Worm (Caenorhabditis elegans) whole organism, L3 larva: ENCODE measurements around the gene algn-7.
"Not testable (repeated sequence)": the region's sequence is repeated elsewhere in the genome, so short reads cannot be mapped to it uniquely, and the experiment has no call there.

Source experiments
- R02D3.7 ChIP-seq: fragments of 150-350 bp; optimal IDR thresholded peaks from 2 replicates; lab custom pipeline; 2014; ENCODE audit warnings: missing biosample characterization, missing genetic modification characterization
- aly-2 ChIP-seq: fragments of 150-350 bp; optimal IDR thresholded peaks from 2 replicates; lab custom pipeline; 2014; ENCODE audit warnings: missing biosample characterization, missing genetic modification characterization
- ceh-16 ChIP-seq: sonication (generic microtip); optimal IDR thresholded peaks from 2 replicates; lab custom pipeline; 2017; ENCODE audit warnings: missing biosample characterization, missing genetic modification characterization
- ceh-28 ChIP-seq: fragments of 150-350 bp; optimal IDR thresholded peaks from 2 replicates; lab custom pipeline; 2014; ENCODE audit warnings: missing biosample characterization, missing genetic modification reagents, missing genetic modification characterization
- ceh-82 ChIP-seq: fragments of 150-350 bp; optimal IDR thresholded peaks from 2 replicates; lab custom pipeline; 2014; ENCODE audit warnings: missing biosample characterization, missing genetic modification characterization
- ceh-9 ChIP-seq: sonication (generic microtip); optimal IDR thresholded peaks from 2 replicates; lab custom pipeline; 2018; ENCODE audit warnings: missing biosample characterization, missing genetic modification characterization
- daf-12 ChIP-seq: fragments of 150-350 bp; optimal IDR thresholded peaks from 2 replicates; lab custom pipeline; 2014; ENCODE audit warnings: missing biosample characterization, missing genetic modification reagents, missing genetic modification characterization
- egl-5 ChIP-seq: fragments of 150-350 bp; optimal IDR thresholded peaks from 2 replicates; lab custom pipeline; 2017; ENCODE audit warnings: missing biosample characterization, missing genetic modification reagents, missing genetic modification characterization, inconsistent platforms
- elt-1 ChIP-seq: fragments of 150-350 bp; optimal IDR thresholded peaks from 2 replicates; lab custom pipeline; 2014; ENCODE audit warnings: missing biosample characterization, missing genetic modification characterization
- elt-2 ChIP-seq: sonication (generic microtip); optimal IDR thresholded peaks from 2 replicates; lab custom pipeline; 2016; ENCODE audit warnings: missing genetic modification reagents, mild to moderate bottlenecking, missing genetic modification characterization, missing compliant biosample characterization
- elt-3 ChIP-seq, 3 experiments: fragments of 150-350 bp in 1 of 3; sonication (generic microtip) in 2 of 3; optimal IDR thresholded peaks; 2 replicates in 2 of 3; 4 replicates in 1 of 3; lab custom pipeline; 2014 to 2017; ENCODE audit warnings: missing biosample characterization in 3 of 3, missing genetic modification characterization in 3 of 3
- eor-1 ChIP-seq, 2 experiments: fragments of 150-350 bp; optimal IDR thresholded peaks; 2 replicates each; lab custom pipeline; 2014 to 2018; ENCODE audit warnings: missing biosample characterization in 2 of 2, missing genetic modification characterization in 2 of 2
- fkh-10 ChIP-seq: sonication (generic microtip); optimal IDR thresholded peaks from 2 replicates; lab custom pipeline; 2017; ENCODE audit warnings: missing biosample characterization, missing genetic modification reagents, missing genetic modification characterization
- fkh-2 ChIP-seq: fragments of 150-350 bp; optimal IDR thresholded peaks from 2 replicates; lab custom pipeline; 2014; ENCODE audit warnings: missing biosample characterization, missing genetic modification reagents, missing genetic modification characterization
- fos-1 ChIP-seq: fragments of 150-350 bp; optimal IDR thresholded peaks from 2 replicates; lab custom pipeline; 2014; ENCODE audit warnings: missing biosample characterization, missing genetic modification characterization
- lin-15B ChIP-seq: fragments of 150-350 bp; optimal IDR thresholded peaks from 2 replicates; lab custom pipeline; 2014; ENCODE audit warnings: missing biosample characterization, missing genetic modification characterization
- lsy-12 ChIP-seq: sonication (generic microtip); optimal IDR thresholded peaks from 2 replicates; lab custom pipeline; 2016; ENCODE audit warnings: mild to moderate bottlenecking, missing genetic modification characterization, missing compliant biosample characterization
- mdl-1 ChIP-seq: fragments of 150-350 bp; optimal IDR thresholded peaks from 2 replicates; lab custom pipeline; 2014; ENCODE audit warnings: missing biosample characterization, missing genetic modification characterization
- nfya-1 ChIP-seq: sonication (generic microtip); optimal IDR thresholded peaks from 2 replicates; lab custom pipeline; 2017; ENCODE audit warnings: missing genetic modification characterization, mild to moderate bottlenecking, missing compliant biosample characterization, antibody characterized with exemption, moderate library complexity; ENCODE audit not compliant: insufficient read depth
- nhr-23 ChIP-seq: fragments of 150-350 bp; optimal IDR thresholded peaks from 2 replicates; lab custom pipeline; 2014; ENCODE audit warnings: missing biosample characterization, missing genetic modification reagents, missing genetic modification characterization
- nhr-237 ChIP-seq: fragments of 150-350 bp; optimal IDR thresholded peaks from 2 replicates; lab custom pipeline; 2014; ENCODE audit warnings: missing biosample characterization, missing genetic modification characterization
- nhr-28 ChIP-seq: fragments of 150-350 bp; optimal IDR thresholded peaks from 2 replicates; lab custom pipeline; 2014; ENCODE audit warnings: missing biosample characterization, missing genetic modification characterization
- nhr-67 ChIP-seq: fragments of 150-350 bp; optimal IDR thresholded peaks from 2 replicates; lab custom pipeline; 2014; ENCODE audit warnings: missing biosample characterization, missing genetic modification characterization
- nhr-76 ChIP-seq: fragments of 150-350 bp; sonication (generic microtip); optimal IDR thresholded peaks from 5 replicates; lab custom pipeline; 2014; ENCODE audit warnings: missing biosample characterization, missing genetic modification characterization
- nhr-77 ChIP-seq: fragments of 150-350 bp; optimal IDR thresholded peaks from 2 replicates; lab custom pipeline; 2014; ENCODE audit warnings: missing biosample characterization, missing genetic modification characterization
- pha-4 ChIP-seq: fragments of 150-350 bp; optimal IDR thresholded peaks from 2 replicates; lab custom pipeline; 2014; ENCODE audit warnings: missing biosample characterization, missing genetic modification reagents, missing genetic modification characterization
- pqm-1 ChIP-seq: fragments of 150-350 bp; optimal IDR thresholded peaks from 2 replicates; lab custom pipeline; 2017; ENCODE audit warnings: missing biosample characterization, missing genetic modification characterization, inconsistent platforms
- sea-2 ChIP-seq: fragments of 150-350 bp; sonication (generic microtip); optimal IDR thresholded peaks from 4 replicates; lab custom pipeline; 2014; ENCODE audit warnings: missing biosample characterization, missing genetic modification reagents, missing genetic modification characterization
- skn-1 ChIP-seq: fragments of 150-350 bp; optimal IDR thresholded peaks from 2 replicates; lab custom pipeline; 2014; ENCODE audit warnings: missing biosample characterization, missing genetic modification characterization
- snpc-4 ChIP-seq: fragments of 150-350 bp; optimal IDR thresholded peaks from 2 replicates; lab custom pipeline; 2014; ENCODE audit warnings: missing biosample characterization, missing genetic modification characterization
- tbx-2 ChIP-seq: sonication (generic microtip); optimal IDR thresholded peaks from 2 replicates; lab custom pipeline; 2016; ENCODE audit warnings: mild to moderate bottlenecking, missing genetic modification characterization, missing compliant biosample characterization
- unc-39 ChIP-seq: sonication (generic microtip); optimal IDR thresholded peaks from 4 replicates; lab custom pipeline; 2017; ENCODE audit warnings: missing biosample characterization, missing genetic modification characterization
- unc-62 ChIP-seq: fragments of 150-350 bp; sonication (generic microtip); optimal IDR thresholded peaks from 4 replicates; lab custom pipeline; 2014; ENCODE audit warnings: missing biosample characterization, missing genetic modification reagents, missing genetic modification characterization
- ztf-11 ChIP-seq: fragments of 150-350 bp; optimal IDR thresholded peaks from 2 replicates; lab custom pipeline; 2014; ENCODE audit warnings: missing biosample characterization, missing genetic modification characterization
- ztf-4 ChIP-seq: fragments of 150-350 bp; optimal IDR thresholded peaks from 2 replicates; lab custom pipeline; 2014; ENCODE audit warnings: missing biosample characterization, missing genetic modification characterization

The algn-7 gene

DNA sequence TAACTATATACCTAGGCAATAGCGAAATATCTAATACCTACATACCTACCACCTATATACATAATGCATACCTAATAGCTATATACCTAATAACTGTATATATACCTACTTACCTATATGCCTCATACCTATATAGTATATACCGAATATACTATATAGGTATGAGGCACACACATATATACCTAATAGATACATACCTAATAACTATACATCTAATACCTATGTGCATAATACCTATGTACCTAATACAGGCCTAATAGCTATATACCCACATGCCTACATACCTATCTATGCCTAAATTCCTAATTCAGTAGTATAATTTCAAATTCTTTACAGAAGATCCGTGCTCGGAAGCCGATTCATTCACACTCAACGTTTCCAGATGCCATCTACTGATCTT, 20.4 kb upstream of the algn-7 start:
- TF ChIP-seq sea-2 (GFP tag; lab: Kevin White, UChicago) (no peak), ztf-11 (tag; lab: Kevin White, UChicago) (no peak), unc-62 (GFP tag; lab: Kevin White, UChicago) (no peak), nhr-23 (tag; lab: Kevin White, UChicago) (no peak), snpc-4 (tag; lab: Kevin White, UChicago) (no peak)

DNA sequence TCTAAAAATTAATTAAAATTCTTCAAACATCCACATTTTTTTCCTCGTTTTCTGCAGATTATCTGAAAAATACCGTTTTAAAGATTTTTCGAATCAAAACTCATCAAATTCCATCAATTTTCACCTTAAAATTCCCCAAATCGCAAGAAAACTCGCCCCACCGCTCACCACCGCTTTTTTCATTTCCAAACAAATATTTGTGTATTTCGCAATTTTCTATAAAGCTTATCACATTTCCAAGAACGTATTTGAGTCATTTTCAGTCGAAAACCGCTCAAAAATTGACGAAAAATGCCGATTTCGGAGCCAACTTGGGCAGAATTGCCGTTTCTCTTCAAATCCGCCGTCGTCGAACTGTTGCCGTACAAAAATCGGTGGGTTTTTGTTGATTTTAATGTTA, 15.6 kb upstream of the algn-7 start, which contains the start of gene Y60A3A.8:
Gene Y60A3A.8 (plus strand): TSS at position 258 of the 400 bp plus-strand sequence.
- TF ChIP-seq nhr-237, ceh-82, nhr-76 (tag; lab: Kevin White, UChicago): not testable (repeated sequence)
- TF ChIP-seq, all 47 proteins: peak for 0; not testable (repeated sequence) for 47

DNA sequence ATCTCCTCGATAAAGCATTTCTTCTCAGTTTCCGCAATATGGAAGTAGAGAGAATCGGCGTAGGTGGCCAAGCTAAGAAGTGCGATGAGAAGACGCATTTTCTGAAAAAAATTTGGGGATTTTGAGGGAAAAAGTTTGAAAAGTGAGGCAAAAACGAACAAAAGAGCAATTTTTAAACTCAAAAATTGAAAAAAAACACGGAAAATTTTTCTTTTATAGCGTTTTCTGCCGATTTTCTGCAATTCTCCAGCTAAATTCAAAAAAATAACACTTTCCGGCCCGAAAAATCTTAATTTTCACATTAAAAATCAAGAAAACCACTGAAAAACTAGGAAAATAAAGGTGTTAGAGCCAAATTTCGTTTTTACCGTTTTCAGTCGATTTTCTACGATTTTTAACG, 14.9 kb upstream of the algn-7 start, which contains the start of gene tmed-4:
Gene tmed-4 (minus strand): TSS at position 101 of the 400 bp plus-strand sequence.
- TF ChIP-seq ceh-9 (tag; lab: Kevin White, UChicago); eor-1 (tag; optimal IDR thresholded peaks at IDR 0.05; lab: Kevin White, UChicago); pha-4 (tag; lab: Kevin White, UChicago): not testable (repeated sequence)

DNA sequence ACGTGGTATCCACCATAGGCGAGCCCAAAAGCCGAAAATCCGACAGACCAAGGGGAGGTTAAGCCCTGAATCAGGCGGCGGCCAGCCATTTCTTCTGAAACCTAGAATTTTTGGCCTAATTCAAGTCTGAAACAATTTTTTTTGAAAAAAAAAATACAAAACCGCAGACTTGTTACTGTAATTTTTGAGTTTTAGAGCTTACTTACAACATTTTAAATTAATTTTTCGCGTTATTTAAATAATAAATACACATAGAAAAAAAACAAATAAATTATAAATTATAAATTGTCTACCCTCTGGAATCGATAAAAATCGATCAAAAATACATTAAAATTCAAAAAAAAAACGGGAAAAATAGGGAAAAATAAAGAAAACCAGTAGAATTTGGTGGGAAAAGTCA, 12.4 kb upstream of the algn-7 start, which contains the start of gene dhs-24:
Gene dhs-24 (minus strand): TSS at position 101 of the 400 bp plus-strand sequence.
- TF ChIP-seq elt-1 (tag; lab: Kevin White, UChicago) (no peak), eor-1 (tag; optimal IDR thresholded peaks at IDR 0.05; lab: Kevin White, UChicago) (no peak), mdl-1 (tag; lab: Kevin White, UChicago) (no peak), elt-2 (no peak), lsy-12 (tag; lab: Kevin White, UChicago) (no peak), skn-1 (tag; lab: Kevin White, UChicago) (no peak)
- TF ChIP-seq, all 47 proteins: peak for 0

DNA sequence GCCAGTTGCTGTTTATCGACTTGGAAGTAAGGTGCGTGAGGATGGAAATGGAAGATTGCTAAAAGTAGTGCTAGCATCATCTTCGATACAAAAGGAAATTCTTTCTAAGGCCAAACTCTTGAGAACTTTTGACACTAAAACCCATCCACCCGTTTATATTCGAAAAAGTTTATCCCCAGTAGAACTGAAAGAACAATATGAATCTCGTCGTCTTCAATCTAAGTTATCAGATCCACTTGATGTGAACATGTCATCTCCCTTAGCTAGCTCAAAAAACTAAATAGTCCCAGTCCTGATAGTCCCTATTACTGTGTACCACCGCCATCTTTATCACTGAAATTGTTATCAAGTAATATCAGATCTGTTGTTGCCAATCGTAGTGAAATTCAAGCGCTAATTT, 2.8 kb upstream of the algn-7 start:
- TF ChIP-seq nhr-23 (tag; lab: Kevin White, UChicago) (no peak), elt-2 (no peak), R02D3.7 (tag; lab: Kevin White, UChicago) (no peak), pqm-1 (tag; lab: Kevin White, UChicago) (no peak), tbx-2 (tag; lab: Kevin White, UChicago) (no peak), fos-1 (no peak), ceh-9 (tag; lab: Kevin White, UChicago) (no peak), nfya-1 (tag; lab: Kevin White, UChicago) (no peak), nhr-77 (no peak), egl-5 (tag; lab: Kevin White, UChicago) (no peak), elt-3 (tag; optimal IDR thresholded peaks at IDR 0.05; lab: Kevin White, UChicago) (no peak), ceh-28 (tag; lab: Kevin White, UChicago) (no peak), nhr-28 (tag; lab: Kevin White, UChicago) (no peak), unc-39 (tag; lab: Kevin White, UChicago) (no peak), skn-1 (tag; lab: Kevin White, UChicago) (no peak), pha-4 (tag; lab: Kevin White, UChicago) (no peak)

DNA sequence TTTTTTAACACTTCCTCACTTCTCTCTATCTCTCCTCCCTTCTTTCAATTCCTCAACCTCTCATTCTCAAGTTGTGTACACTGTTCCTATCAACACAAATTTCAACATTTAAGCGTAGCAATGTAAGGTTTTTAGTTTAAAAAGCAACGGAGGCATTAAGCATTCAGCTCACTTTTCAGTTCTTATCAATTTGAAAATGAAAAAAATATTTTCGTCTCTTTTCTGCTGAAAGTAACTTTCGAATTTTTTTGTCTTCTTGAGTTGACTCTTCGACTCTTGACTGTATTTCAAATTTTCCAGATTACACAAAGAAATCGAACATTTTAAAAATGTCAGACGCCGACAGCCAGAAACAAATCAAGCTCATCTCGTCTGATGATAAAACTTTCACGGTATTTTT, 10.2 kb downstream of the algn-7 start, which contains the start of gene skr-4:
Gene skr-4 (plus strand): TSS at position 301 of the 400 bp plus-strand sequence.
- no peak for TF ChIP-seq fkh-2
- peak; percentile 10 for TF ChIP-seq elt-2
- no peak for TF ChIP-seq daf-12 (tag; lab: Kevin White, UChicago)

DNA sequence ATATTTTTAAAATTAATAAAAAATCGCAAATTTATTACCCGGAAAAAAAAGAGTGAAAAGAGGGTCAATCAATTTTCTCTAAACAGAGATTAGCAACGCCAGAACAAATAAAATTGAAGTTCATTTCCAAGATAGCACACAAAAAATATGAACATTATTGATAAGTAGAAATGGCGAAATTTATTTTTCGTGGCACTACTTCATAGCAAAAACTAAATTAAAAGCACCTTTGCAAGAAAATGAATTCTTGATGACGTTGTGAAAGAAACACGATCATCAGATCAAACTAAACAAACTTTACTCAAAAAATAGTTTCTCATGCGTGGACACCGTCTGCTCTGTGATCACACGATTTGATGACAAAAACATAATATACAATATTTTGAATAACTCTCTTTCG, 11.5 kb downstream of the algn-7 start, which contains the start of gene Y60A3A.16:
Gene Y60A3A.16 (minus strand): TSS at position 101 of the 400 bp plus-strand sequence.
- TF ChIP-seq nhr-67, result no peak
- TF ChIP-seq ceh-28 (tag; lab: Kevin White, UChicago), result no peak
- no peak for TF ChIP-seq aly-2
- no peak for TF ChIP-seq ceh-9 (tag; lab: Kevin White, UChicago)
- TF ChIP-seq fkh-10 (GFP tag; lab: Kevin White, UChicago), result no peak
- TF ChIP-seq lin-15B (tag; lab: Kevin White, UChicago), result no peak
- no peak for TF ChIP-seq snpc-4 (tag; lab: Kevin White, UChicago)
- TF ChIP-seq ceh-16 (tag; lab: Kevin White, UChicago), result no peak
- TF ChIP-seq pha-4 (tag; lab: Kevin White, UChicago), result no peak
- TF ChIP-seq ztf-4, result no peak
- TF ChIP-seq nhr-23 (tag; lab: Kevin White, UChicago), result no peak
- TF ChIP-seq ztf-11 (tag; lab: Kevin White, UChicago), result no peak
- no peak for TF ChIP-seq nfya-1 (tag; lab: Kevin White, UChicago)
